3 fruit fly cellular contexts compared by ENCODE assay signal in the genomic region with DNA sequence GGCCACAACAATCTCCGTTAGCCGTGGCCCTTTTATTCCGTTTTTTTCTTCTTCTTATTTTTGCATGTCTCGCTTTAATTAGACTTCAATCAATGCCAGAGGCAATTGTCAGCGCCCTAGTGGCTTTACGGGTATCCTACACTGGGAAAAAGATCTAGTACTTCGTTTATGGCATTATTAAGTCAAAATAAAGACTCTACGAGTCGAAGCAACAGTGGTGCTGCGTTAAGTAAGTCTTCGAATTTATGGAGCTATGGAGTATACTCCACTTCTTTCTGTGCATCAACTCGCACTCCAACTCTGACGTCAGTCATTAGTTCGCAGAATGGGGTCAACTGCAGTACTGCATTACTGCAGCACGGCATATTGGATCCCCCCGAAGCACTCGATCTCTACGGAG.
TF ChIP-seq lines count a peak whose summit lies in the region.

No protein-coding gene starts in this region.

- no peak for TF ChIP-seq CTCF in whole organism, embryonic (GFP tag; optimal IDR thresholded peaks at IDR 0.05; lab: Kevin White, UChicago)

TF ChIP-seq in whole organism, embryonic, 481 proteins besides CTCF, POLR2A, EP300 and RAD21:
- TF ChIP-seq en (GFP tag; optimal IDR thresholded peaks at IDR 0.05; lab: Kevin White, UChicago) (no peak), Drgx (GFP tag; IDR thresholded peaks at IDR 0.05; lab: Robert Waterston, UW) (peak; percentile 75), zfh1 (GFP tag; IDR thresholded peaks at IDR 0.05; lab: Robert Waterston, UW) (0 out of 3 replicates have a peak, but pooled peaks have one; percentile 13), Med (GFP tag; lab: Kevin White, UChicago) (peak; percentile 30)

TF ChIP-seq in whole organism, prepupa, 60 proteins besides CTCF, POLR2A, EP300 and RAD21:
- peak; percentile 39 for TF ChIP-seq svp (GFP tag; lab: Kevin White, UChicago)
- TF ChIP-seq Eip75B (GFP tag; optimal IDR thresholded peaks at IDR 0.05; lab: Kevin White, UChicago), result peak; percentile 35
- peak; percentile 39 for TF ChIP-seq CG6276 (GFP tag; optimal IDR thresholded peaks at IDR 0.05; lab: Kevin White, UChicago)
- TF ChIP-seq CG3032 (tag; optimal IDR thresholded peaks at IDR 0.05; lab: Kevin White, UChicago), result peak; percentile 41
- TF ChIP-seq Hr4 (GFP tag; optimal IDR thresholded peaks at IDR 0.05; lab: Kevin White, UChicago), result peak; percentile 35
- peak; percentile 4 for TF ChIP-seq OdsH (GFP tag; optimal IDR thresholded peaks at IDR 0.05; lab: Kevin White, UChicago)
- no peak for TF ChIP-seq lz (GFP tag; optimal IDR thresholded peaks at IDR 0.05; lab: Kevin White, UChicago)
- no peak for TF ChIP-seq dac (GFP tag; optimal IDR thresholded peaks at IDR 0.05; lab: Kevin White, UChicago)
- peak; percentile 84 for TF ChIP-seq Eip78C (GFP tag; lab: Kevin White, UChicago)
- no peak for TF ChIP-seq cyc (GFP tag; optimal IDR thresholded peaks at IDR 0.05; lab: Kevin White, UChicago)
- no peak for TF ChIP-seq vri (GFP tag; optimal IDR thresholded peaks at IDR 0.05; lab: Kevin White, UChicago)
- TF ChIP-seq Smox (GFP tag; optimal IDR thresholded peaks at IDR 0.05; lab: Kevin White, UChicago), result no peak
- TF ChIP-seq CG11294 (GFP tag; IDR thresholded peaks at IDR 0.05; lab: Robert Waterston, UW), result 0 out of 2 replicates have a peak, but pooled peaks have one; percentile 18
- TF ChIP-seq pdm3 (GFP tag; optimal IDR thresholded peaks at IDR 0.05; lab: Kevin White, UChicago), result peak; percentile 51
- peak; percentile 15 for TF ChIP-seq achi (GFP tag; optimal IDR thresholded peaks at IDR 0.05; lab: Kevin White, UChicago)
- TF ChIP-seq eg (GFP tag; IDR thresholded peaks at IDR 0.05; lab: Robert Waterston, UW), result peak; percentile 75
- TF ChIP-seq CG7368 (GFP tag; optimal IDR thresholded peaks at IDR 0.05; lab: Kevin White, UChicago), result peak; percentile 46
- peak; percentile 20 for TF ChIP-seq CG11762 (GFP tag; optimal IDR thresholded peaks at IDR 0.05; lab: Kevin White, UChicago; ENCODE audit: insufficient read depth)
- TF ChIP-seq CG10669 (GFP tag; optimal IDR thresholded peaks at IDR 0.05; lab: Kevin White, UChicago), result peak; percentile 2
- peak; percentile 13 for TF ChIP-seq topi (GFP tag; optimal IDR thresholded peaks at IDR 0.05; lab: Kevin White, UChicago)
- peak; percentile 26 for TF ChIP-seq net (GFP tag; optimal IDR thresholded peaks at IDR 0.05; lab: Kevin White, UChicago)
- peak; percentile 76 for TF ChIP-seq CG6163 (GFP tag; IDR thresholded peaks at IDR 0.05; lab: Robert Waterston, UW)
- TF ChIP-seq spab (GFP tag; optimal IDR thresholded peaks at IDR 0.05; lab: Kevin White, UChicago), result peak; percentile 21
- TF ChIP-seq CG10631 (GFP tag; optimal IDR thresholded peaks at IDR 0.05; lab: Kevin White, UChicago), result peak; percentile 20
- TF ChIP-seq CG6808 (GFP tag; optimal IDR thresholded peaks at IDR 0.05; lab: Kevin White, UChicago), result no peak
- peak; percentile 40 for TF ChIP-seq CG32006 (GFP tag; optimal IDR thresholded peaks at IDR 0.05; lab: Kevin White, UChicago)
- TF ChIP-seq CG3919 (GFP tag; optimal IDR thresholded peaks at IDR 0.05; lab: Kevin White, UChicago), result peak; percentile 49
- TF ChIP-seq CG34406 (GFP tag; optimal IDR thresholded peaks at IDR 0.05; lab: Kevin White, UChicago), result no peak
- TF ChIP-seq CG15336 (GFP tag; IDR thresholded peaks at IDR 0.05; lab: Robert Waterston, UW), result peak; percentile 47; the same call in 1 of the 2 replicates
- peak; percentile 23 for TF ChIP-seq Ets96B (tag; optimal IDR thresholded peaks at IDR 0.05; lab: Kevin White, UChicago)
- peak; percentile 48 for TF ChIP-seq Gug (GFP tag; IDR thresholded peaks at IDR 0.05; lab: Robert Waterston, UW)
- no peak for TF ChIP-seq Blimp-1 (GFP tag; optimal IDR thresholded peaks at IDR 0.05; lab: Kevin White, UChicago)
- TF ChIP-seq CG8119 (GFP tag; IDR thresholded peaks at IDR 0.05; lab: Robert Waterston, UW), result 0 out of 3 replicates have a peak, but pooled peaks have one; percentile 37
- TF ChIP-seq Sox102F (GFP tag; optimal IDR thresholded peaks at IDR 0.05; lab: Kevin White, UChicago), result no peak
- TF ChIP-seq Hr38 (GFP tag; optimal IDR thresholded peaks at IDR 0.05; lab: Kevin White, UChicago), result no peak

TF ChIP-seq in whole organism, pupa, 21 proteins besides CTCF, POLR2A, EP300 and RAD21:
- TF ChIP-seq Ets98B (GFP tag; IDR thresholded peaks at IDR 0.05; lab: Robert Waterston, UW), result peak; percentile 74
- no peak for TF ChIP-seq gl (tag; optimal IDR thresholded peaks at IDR 0.05; lab: Kevin White, UChicago)
- no peak for TF ChIP-seq D1 (tag; optimal IDR thresholded peaks at IDR 0.05; lab: Kevin White, UChicago)
- peak; percentile 56 for TF ChIP-seq rn (GFP tag; IDR thresholded peaks at IDR 0.05; lab: Robert Waterston, UW)
- TF ChIP-seq Snoo (tag; optimal IDR thresholded peaks at IDR 0.05; lab: Kevin White, UChicago), result no peak
- TF ChIP-seq CG15710 (tag; optimal IDR thresholded peaks at IDR 0.05; lab: Kevin White, UChicago), result peak; percentile 18
- peak; percentile 10 for TF ChIP-seq Pif1B (GFP tag; optimal IDR thresholded peaks at IDR 0.05; lab: Kevin White, UChicago)
- peak; percentile 78 for TF ChIP-seq CG4496 (GFP tag; IDR thresholded peaks at IDR 0.05; lab: Robert Waterston, UW)
- TF ChIP-seq CG14655 (GFP tag; optimal IDR thresholded peaks at IDR 0.05; lab: Kevin White, UChicago), result peak; percentile 52
- TF ChIP-seq CG8159 (tag; optimal IDR thresholded peaks at IDR 0.05; lab: Kevin White, UChicago), result peak; percentile 35
- peak; percentile 55; the same call in 1 of the 2 replicates for TF ChIP-seq CG32121 (GFP tag; IDR thresholded peaks at IDR 0.05; lab: Robert Waterston, UW)
- TF ChIP-seq CG12605 (GFP tag; IDR thresholded peaks at IDR 0.05; lab: Robert Waterston, UW), result peak; percentile 31; the same call in 1 of the 2 replicates
- peak; percentile 47 for TF ChIP-seq Pif1A (GFP tag; optimal IDR thresholded peaks at IDR 0.05; lab: Kevin White, UChicago)
- no peak for TF ChIP-seq CG13204 (GFP tag; optimal IDR thresholded peaks at IDR 0.05; lab: Kevin White, UChicago)
- no peak for TF ChIP-seq CG9948 (tag; optimal IDR thresholded peaks at IDR 0.05; lab: Kevin White, UChicago)
- no peak for TF ChIP-seq CG10348 (GFP tag; IDR thresholded peaks at IDR 0.05; lab: Robert Waterston, UW)
- TF ChIP-seq EcR (GFP tag; optimal IDR thresholded peaks at IDR 0.05; lab: Kevin White, UChicago), result no peak
- peak; percentile 7 for TF ChIP-seq CG34367 (tag; optimal IDR thresholded peaks at IDR 0.05; lab: Kevin White, UChicago)
- peak; percentile 42 for TF ChIP-seq CG8301 (tag; optimal IDR thresholded peaks at IDR 0.05; lab: Kevin White, UChicago)
- TF ChIP-seq fd96Ca (GFP tag; IDR thresholded peaks at IDR 0.05; lab: Robert Waterston, UW), result peak; percentile 83
- peak; percentile 42 for TF ChIP-seq CG17806 (tag; optimal IDR thresholded peaks at IDR 0.05; lab: Kevin White, UChicago)

Comparison
In these comparisons a context has a peak if more than half of its experiments do, and no peak if none do; other contexts are left out.
1. Of the 7 proteins assayed by ChIP-seq in both whole organism, embryonic and whole organism, prepupa: peak only in whole organism, embryonic: none; only in whole organism, prepupa: Gug; in both: none; in neither: 6.